Worm (Caenorhabditis elegans) whole organism, L4 larva: ENCODE results near the gene Y75B8A.24.

Source experiments
- ZK337.2 ChIP-seq: fragments of 200-800 bp; sonication (Bioruptor generic); IDR thresholded peaks from 2 replicates; pipeline ENCODE4 v1.3.6; 2022; ENCODE audit warnings: missing genetic modification reagents, missing genetic modification characterization, missing compliant biosample characterization
- egl-27 ChIP-seq: sonication (generic microtip); optimal IDR thresholded peaks from 3 replicates; lab custom pipeline; 2017; ENCODE audit warnings: missing biosample characterization, missing genetic modification reagents, missing genetic modification characterization
- lin-39 ChIP-seq: fragments of 150-350 bp; optimal IDR thresholded peaks from 2 replicates; lab custom pipeline; 2014; ENCODE audit warnings: missing biosample characterization, missing genetic modification reagents, missing genetic modification characterization
- lsy-2 ChIP-seq, 2 experiments: fragments of 150-350 bp in 1 of 2; sonication (generic microtip) in 1 of 2; optimal IDR thresholded peaks; 2 replicates each; lab custom pipeline; 2014 to 2017; ENCODE audit warnings: missing biosample characterization in 2 of 2, missing genetic modification characterization in 2 of 2
- nhr-237 ChIP-seq: sonication (generic microtip); optimal IDR thresholded peaks from 2 replicates; lab custom pipeline; 2017; ENCODE audit warnings: missing biosample characterization, missing genetic modification characterization
- nhr-25 ChIP-seq: sonication (generic microtip); optimal IDR thresholded peaks from 2 replicates; lab custom pipeline; 2017; ENCODE audit warnings: missing genetic modification characterization, mild to moderate bottlenecking, missing compliant biosample characterization, antibody characterized with exemption, moderate library complexity, borderline replicate concordance; ENCODE audit not compliant: insufficient read depth
- nhr-28 ChIP-seq: fragments of 150-350 bp; optimal IDR thresholded peaks from 2 replicates; lab custom pipeline; 2014; ENCODE audit warnings: missing biosample characterization, missing genetic modification characterization
- nhr-41 ChIP-seq: fragments of 200-800 bp; sonication (Bioruptor generic); IDR thresholded peaks from 2 replicates; pipeline ENCODE4 v1.3.6; 2022; ENCODE audit warnings: missing genetic modification reagents, missing genetic modification characterization, missing compliant biosample characterization
- nhr-6 ChIP-seq: fragments of 150-350 bp; optimal IDR thresholded peaks from 2 replicates; lab custom pipeline; 2014; ENCODE audit warnings: missing biosample characterization, missing genetic modification characterization
- nhr-77 ChIP-seq: fragments of 150-350 bp; optimal IDR thresholded peaks from 2 replicates; lab custom pipeline; 2014; ENCODE audit warnings: missing biosample characterization, missing genetic modification characterization
- pqm-1 ChIP-seq: sonication (generic microtip); optimal IDR thresholded peaks from 2 replicates; lab custom pipeline; 2017; ENCODE audit warnings: missing biosample characterization, missing genetic modification characterization

DNA sequence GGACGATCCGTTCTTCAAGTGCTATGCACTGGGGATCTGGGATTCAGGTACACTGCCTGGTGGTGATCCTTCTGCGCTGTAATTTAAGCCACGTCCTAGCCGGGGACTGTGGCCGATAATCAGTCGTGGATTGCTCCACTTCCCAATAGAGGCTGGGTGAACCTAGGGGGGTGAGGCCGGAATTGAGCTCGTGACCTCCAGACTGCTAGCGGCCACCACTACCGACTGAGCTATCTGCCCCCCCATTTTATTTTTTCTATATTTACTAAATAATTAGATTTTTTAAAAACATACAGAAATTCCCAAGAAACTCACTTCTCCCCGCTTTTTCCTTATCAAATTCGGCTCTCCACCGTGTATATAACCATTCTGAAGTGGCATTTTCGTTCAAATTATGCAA is 23.8 kb upstream of the Y75B8A.24 start:
- TF ChIP-seq nhr-41 (GFP tag; lab: Robert Waterston, UW) (no peak), pqm-1 (tag; lab: Kevin White, UChicago) (no peak), nhr-25 (no peak), egl-27 (tag; lab: Kevin White, UChicago) (no peak), nhr-237 (no peak), ZK337.2 (GFP tag; lab: Robert Waterston, UW) (no peak), nhr-6 (tag; lab: Kevin White, UChicago) (no peak), lin-39 (no peak), nhr-28 (tag; lab: Kevin White, UChicago) (no peak), lsy-2 (tag; optimal IDR thresholded peaks at IDR 0.05; lab: Kevin White, UChicago) (no peak), nhr-77 (tag; lab: Kevin White, UChicago) (no peak)
